Worm (Caenorhabditis elegans) whole organism, L2 larva: ENCODE measurements around the gene srw-69.

Experiments
- C34F6.9 ChIP-seq: fragments of 150-350 bp; optimal IDR thresholded peaks from 2 replicates; lab custom pipeline; 2014; ENCODE audit warnings: missing biosample characterization, missing genetic modification characterization
- R02D3.7 ChIP-seq: fragments of 150-350 bp; optimal IDR thresholded peaks from 2 replicates; lab custom pipeline; 2014; ENCODE audit warnings: missing biosample characterization, missing genetic modification characterization
- alr-1 ChIP-seq: fragments of 150-350 bp; optimal IDR thresholded peaks from 2 replicates; lab custom pipeline; 2014; ENCODE audit warnings: missing biosample characterization, missing genetic modification characterization
- ama-1 ChIP-seq: fragments of 150-350 bp; optimal IDR thresholded peaks from 2 replicates; lab custom pipeline; 2018; ENCODE audit warnings: inconsistent platforms
- ceh-16 ChIP-seq: fragments of 150-350 bp; optimal IDR thresholded peaks from 2 replicates; lab custom pipeline; 2014; ENCODE audit warnings: missing biosample characterization, missing genetic modification characterization
- mdl-1 ChIP-seq, 2 experiments: fragments of 150-350 bp in 1 of 2; sonication (generic microtip) in 1 of 2; optimal IDR thresholded peaks; 2 replicates each; lab custom pipeline; 2017; ENCODE audit warnings: missing biosample characterization in 2 of 2, missing genetic modification characterization in 2 of 2
- nhr-21 ChIP-seq: fragments of 150-350 bp; optimal IDR thresholded peaks from 2 replicates; lab custom pipeline; 2014; ENCODE audit warnings: missing biosample characterization, missing genetic modification characterization
- nhr-77 ChIP-seq: fragments of 150-350 bp; optimal IDR thresholded peaks from 2 replicates; lab custom pipeline; 2014; ENCODE audit warnings: missing biosample characterization, missing genetic modification characterization
- unc-39 ChIP-seq: fragments of 150-350 bp; optimal IDR thresholded peaks from 2 replicates; lab custom pipeline; 2014; ENCODE audit warnings: missing biosample characterization, missing genetic modification characterization
- unc-62 ChIP-seq: fragments of 150-350 bp; optimal IDR thresholded peaks from 2 replicates; lab custom pipeline; 2014; ENCODE audit warnings: missing biosample characterization, missing genetic modification reagents, missing genetic modification characterization

DNA sequence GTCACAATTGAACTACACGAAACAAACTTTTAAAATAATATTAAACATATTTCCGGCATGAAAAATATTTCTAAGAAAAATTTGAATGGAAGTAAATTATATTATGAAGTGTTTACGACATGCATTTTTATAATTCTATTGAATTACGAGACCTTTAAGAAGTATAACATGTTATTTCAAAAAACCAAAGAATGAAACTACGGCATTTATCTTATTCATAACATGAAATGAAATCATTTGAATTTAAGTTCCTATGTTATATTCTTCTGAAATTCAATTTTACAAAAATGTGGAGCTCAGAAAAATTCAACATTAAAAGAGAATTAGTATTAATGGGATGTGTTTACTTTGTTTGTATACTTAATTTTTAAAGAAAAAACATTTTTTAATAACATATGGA lies 2.2 kb upstream of the srw-69 start, which contains the start of gene srw-71:
- TF ChIP-seq R02D3.7 (tag; lab: Kevin White, UChicago) (no peak), nhr-21 (tag; lab: Kevin White, UChicago) (no peak), ama-1 (lab: Kevin White, UChicago) (no peak), ceh-16 (no peak), C34F6.9 (tag; lab: Kevin White, UChicago) (no peak), alr-1 (tag; lab: Kevin White, UChicago) (no peak), unc-39 (no peak), unc-62 (GFP tag; lab: Kevin White, UChicago) (no peak), nhr-77 (tag; lab: Kevin White, UChicago) (no peak), mdl-1 (tag; optimal IDR thresholded peaks at IDR 0.05; lab: Kevin White, UChicago) (no peak)
